Fruit fly (Drosophila melanogaster) whole organism, embryonic: ENCODE measurements around the gene Acp62F.
A peak's percentile ranks its signal among the peaks of the same experiment; 100 is the strongest.

Source experiments
- ATbp ChIP-seq: fragments of 200-800 bp; sonication (Bioruptor generic); optimal IDR thresholded peaks from 2 replicates; lab custom pipeline; 2017; ENCODE audit warnings: missing biosample characterization, mild to moderate bottlenecking, missing genetic modification characterization, missing genetic modification reagents
- Ada2b ChIP-seq: fragments of 200-800 bp; sonication (Bioruptor generic); IDR thresholded peaks from 2 replicates; pipeline ENCODE4 v1.3.6; 2022; ENCODE audit warnings: missing biosample characterization, missing genetic modification characterization
- Aef1 ChIP-seq: fragments of 200-800 bp; sonication (Bioruptor generic); IDR thresholded peaks from 3 replicates; pipeline ENCODE4 v1.3.6; 2022; ENCODE audit warnings: missing biosample characterization, missing genetic modification characterization
- Antp ChIP-seq: fragments of 200-800 bp; sonication (Bioruptor generic); optimal IDR thresholded peaks from 3 replicates; lab custom pipeline; 2016; ENCODE audit warnings: missing biosample characterization, missing genetic modification characterization
- Blimp-1 ChIP-seq: fragments of 200-800 bp; sonication (Bioruptor generic); optimal IDR thresholded peaks from 3 replicates; lab custom pipeline; 2018; ENCODE audit warnings: missing biosample characterization, missing genetic modification characterization, mild to moderate bottlenecking, moderate library complexity, missing genetic modification reagents
- CG10462 ChIP-seq: fragments of 200-800 bp; sonication (Bioruptor generic); optimal IDR thresholded peaks from 2 replicates; lab custom pipeline; 2016; ENCODE audit warnings: missing biosample characterization, missing genetic modification characterization
- CG11504 ChIP-seq: fragments of 200-800 bp; sonication (Bioruptor generic); optimal IDR thresholded peaks from 3 replicates; lab custom pipeline; 2019; ENCODE audit warnings: missing biosample characterization, mild to moderate bottlenecking, missing genetic modification characterization, moderate library complexity
- CG12391 ChIP-seq: fragments of 200-800 bp; sonication (Bioruptor generic); optimal IDR thresholded peaks from 3 replicates; lab custom pipeline; 2018; ENCODE audit warnings: missing biosample characterization, mild to moderate bottlenecking, missing genetic modification characterization, moderate library complexity
- CG14441 ChIP-seq: fragments of 200-800 bp; sonication (Bioruptor generic); IDR thresholded peaks from 2 replicates; pipeline ENCODE4 v1.3.6; 2022; ENCODE audit warnings: missing biosample characterization, missing genetic modification characterization
- CG14710 ChIP-seq: fragments of 200-800 bp; sonication (Bioruptor generic); optimal IDR thresholded peaks from 3 replicates; lab custom pipeline; 2019; ENCODE audit warnings: missing biosample characterization, mild to moderate bottlenecking, missing genetic modification characterization, moderate library complexity
- CG16815 ChIP-seq: fragments of 200-800 bp; sonication (Bioruptor generic); optimal IDR thresholded peaks from 3 replicates; lab custom pipeline; 2017; ENCODE audit warnings: missing biosample characterization, mild to moderate bottlenecking, missing genetic modification characterization
- CG17359 ChIP-seq: fragments of 200-800 bp; sonication (Bioruptor generic); optimal IDR thresholded peaks from 3 replicates; lab custom pipeline; 2018; ENCODE audit warnings: missing biosample characterization, mild to moderate bottlenecking, missing genetic modification characterization, moderate library complexity
- CG18476 ChIP-seq: fragments of 200-800 bp; sonication (Bioruptor generic); optimal IDR thresholded peaks from 2 replicates; lab custom pipeline; 2016; ENCODE audit warnings: missing biosample characterization, mild to moderate bottlenecking, missing genetic modification characterization
- CG2678 ChIP-seq: fragments of 200-800 bp; sonication (Bioruptor generic); optimal IDR thresholded peaks from 3 replicates; lab custom pipeline; 2019; ENCODE audit warnings: missing biosample characterization, mild to moderate bottlenecking, missing genetic modification characterization, moderate library complexity
- CG30403 ChIP-seq: fragments of 200-800 bp; sonication (Bioruptor generic); optimal IDR thresholded peaks from 3 replicates; lab custom pipeline; 2016; ENCODE audit warnings: missing biosample characterization, missing genetic modification characterization
- CG31441 ChIP-seq: fragments of 200-800 bp; sonication (Bioruptor generic); IDR thresholded peaks from 2 replicates; pipeline ENCODE4 v1.3.6; 2022; ENCODE audit warnings: missing biosample characterization, missing genetic modification characterization
- CG32772 ChIP-seq: fragments of 200-800 bp; sonication (Bioruptor generic); IDR thresholded peaks from 2 replicates; pipeline ENCODE4 v1.3.6; 2022; ENCODE audit warnings: missing biosample characterization, missing genetic modification characterization
- CG6254 ChIP-seq: fragments of 200-800 bp; sonication (Bioruptor generic); optimal IDR thresholded peaks from 3 replicates; lab custom pipeline; 2017; ENCODE audit warnings: mild to moderate bottlenecking, missing biosample characterization, missing genetic modification reagents, missing genetic modification characterization
- CG7839 ChIP-seq: fragments of 200-800 bp; sonication (Bioruptor generic); optimal IDR thresholded peaks from 3 replicates; lab custom pipeline; 2018; ENCODE audit warnings: missing biosample characterization, mild to moderate bottlenecking, missing genetic modification characterization, moderate library complexity
- CG9609 ChIP-seq: fragments of 200-800 bp; sonication (Bioruptor generic); optimal IDR thresholded peaks from 3 replicates; lab custom pipeline; 2016; ENCODE audit warnings: missing biosample characterization, missing genetic modification characterization
- Drgx ChIP-seq: fragments of 200-800 bp; sonication (Bioruptor generic); IDR thresholded peaks from 2 replicates; pipeline ENCODE4 v1.3.6; 2022; ENCODE audit warnings: missing biosample characterization, missing genetic modification characterization
- Ets65A ChIP-seq: fragments of 200-800 bp; sonication (Bioruptor generic); peaks from one replicate; lab custom pipeline; 2016; ENCODE audit warnings: missing biosample characterization, missing genetic modification characterization
- HLH4C ChIP-seq: fragments of 200-800 bp; sonication (Bioruptor generic); IDR thresholded peaks from 3 replicates; pipeline ENCODE4 v1.3.6; 2022; ENCODE audit warnings: missing biosample characterization, missing genetic modification characterization; ENCODE audit not compliant: partially characterized antibody
- Kr ChIP-seq: fragments of 200-800 bp; sonication (Bioruptor generic); optimal IDR thresholded peaks from 2 replicates; lab custom pipeline; 2017; ENCODE audit warnings: missing biosample characterization, mild to moderate bottlenecking, missing genetic modification characterization
- Lhr ChIP-seq: fragments of 200-800 bp; sonication (Bioruptor generic); optimal IDR thresholded peaks from 3 replicates; lab custom pipeline; 2017; ENCODE audit warnings: mild to moderate bottlenecking, missing biosample characterization, missing genetic modification reagents, missing genetic modification characterization
- Mad ChIP-seq: fragments of 200-800 bp; sonication (Bioruptor generic); optimal IDR thresholded peaks from 2 replicates; lab custom pipeline; 2016; ENCODE audit warnings: missing biosample characterization, missing genetic modification characterization
- NFAT ChIP-seq: fragments of 200-800 bp; sonication (Bioruptor generic); IDR thresholded peaks from 2 replicates; pipeline ENCODE4 v1.3.6; 2022; ENCODE audit warnings: missing biosample characterization, missing genetic modification characterization
- NfI ChIP-seq: fragments of 200-800 bp; sonication (Bioruptor generic); optimal IDR thresholded peaks from 3 replicates; lab custom pipeline; 2018; ENCODE audit warnings: missing biosample characterization, mild to moderate bottlenecking, missing genetic modification characterization, moderate library complexity
- Oli ChIP-seq: fragments of 200-800 bp; sonication (Bioruptor generic); optimal IDR thresholded peaks from 2 replicates; lab custom pipeline; 2018; ENCODE audit warnings: missing biosample characterization, mild to moderate bottlenecking, missing genetic modification characterization, moderate library complexity
- Sox102F ChIP-seq: fragments of 200-800 bp; sonication (Bioruptor generic); optimal IDR thresholded peaks from 2 replicates; lab custom pipeline; 2018; ENCODE audit warnings: missing biosample characterization, mild to moderate bottlenecking, missing genetic modification characterization, moderate library complexity
- ap ChIP-seq: fragments of 200-800 bp; sonication (Bioruptor generic); IDR thresholded peaks from 2 replicates; pipeline ENCODE4 v1.3.6; 2022; ENCODE audit warnings: missing biosample characterization, missing genetic modification characterization
- az2 ChIP-seq: fragments of 200-800 bp; sonication (Bioruptor generic); optimal IDR thresholded peaks from 3 replicates; lab custom pipeline; 2016; ENCODE audit warnings: missing biosample characterization, missing genetic modification characterization
- dmrt99B ChIP-seq: fragments of 200-800 bp; sonication (Bioruptor generic); optimal IDR thresholded peaks from 2 replicates; lab custom pipeline; 2018; ENCODE audit warnings: missing biosample characterization, mild to moderate bottlenecking, missing genetic modification characterization, moderate library complexity
- dysf ChIP-seq: fragments of 200-800 bp; sonication (Bioruptor generic); IDR thresholded peaks from 3 replicates; pipeline ENCODE4 v1.3.6; 2022; ENCODE audit warnings: missing biosample characterization, missing genetic modification characterization
- hkb ChIP-seq, 2 experiments: fragments of 200-800 bp in 1 of 2; fragments of >200 bp in 1 of 2; sonication (Bioruptor generic) in 1 of 2; IDR thresholded peaks in 1 of 2; optimal IDR thresholded peaks in 1 of 2; 2 replicates each; pipeline versions ENCODE4 v1.3.6 to Lab custom; 2017 to 2022; ENCODE audit warnings: missing biosample characterization in 1 of 2, missing genetic modification characterization in 1 of 2
- mld ChIP-seq: fragments of 200-800 bp; sonication (Bioruptor generic); IDR thresholded peaks from 3 replicates; pipeline ENCODE4 v1.3.6; 2022; ENCODE audit warnings: missing biosample characterization, missing genetic modification characterization; ENCODE audit not compliant: partially characterized antibody
- pnt ChIP-seq: fragments of 200-800 bp; sonication (Bioruptor generic); optimal IDR thresholded peaks from 3 replicates; lab custom pipeline; 2016; ENCODE audit warnings: missing biosample characterization, missing genetic modification characterization
- prd ChIP-seq, 3 experiments: fragments of >200 bp in 2 of 3; fragments of 200-800 bp in 1 of 3; sonication (Bioruptor generic) in 1 of 3; optimal IDR thresholded peaks in 2 of 3; IDR thresholded peaks in 1 of 3; 2 replicates in 2 of 3; 3 replicates in 1 of 3; pipeline versions ENCODE4 v1.3.6 to Lab custom; 2017 to 2022; ENCODE audit warnings: missing biosample characterization in 1 of 3, missing genetic modification characterization in 1 of 3
- row ChIP-seq: fragments of 200-800 bp; sonication (Bioruptor generic); IDR thresholded peaks from 3 replicates; pipeline ENCODE4 v1.3.6; 2022; ENCODE audit warnings: missing biosample characterization, missing genetic modification characterization
- seq ChIP-seq: fragments of 200-800 bp; sonication (Bioruptor generic); IDR thresholded peaks from 2 replicates; pipeline ENCODE4 v1.3.6; 2022; ENCODE audit warnings: missing biosample characterization, missing genetic modification characterization
- shn ChIP-seq: fragments of 200-800 bp; sonication (Bioruptor generic); optimal IDR thresholded peaks from 3 replicates; lab custom pipeline; 2016; ENCODE audit warnings: missing biosample characterization, missing genetic modification characterization
- sisA ChIP-seq: fragments of 200-800 bp; sonication (Bioruptor generic); IDR thresholded peaks from 2 replicates; pipeline ENCODE4 v1.3.6; 2022; ENCODE audit warnings: missing biosample characterization, missing genetic modification characterization
- so ChIP-seq: fragments of 200-800 bp; sonication (Bioruptor generic); IDR thresholded peaks from 3 replicates; pipeline ENCODE4 v1.3.6; 2022; ENCODE audit warnings: missing biosample characterization, missing genetic modification characterization
- sob ChIP-seq: fragments of 200-800 bp; sonication (Bioruptor generic); IDR thresholded peaks from 2 replicates; pipeline ENCODE4 v1.3.6; 2022; ENCODE audit warnings: missing biosample characterization, missing genetic modification characterization
- sr ChIP-seq: fragments of 200-800 bp; sonication (Bioruptor generic); IDR thresholded peaks from 3 replicates; pipeline ENCODE4 v1.3.6; 2022; ENCODE audit warnings: missing biosample characterization, missing genetic modification characterization
- tgo ChIP-seq: fragments of 200-800 bp; sonication (Bioruptor generic); IDR thresholded peaks from 3 replicates; pipeline ENCODE4 v1.3.6; 2022; ENCODE audit warnings: missing biosample characterization, missing genetic modification characterization
- unpg ChIP-seq: fragments of 200-800 bp; sonication (Bioruptor generic); optimal IDR thresholded peaks from 3 replicates; lab custom pipeline; 2018; ENCODE audit warnings: missing biosample characterization, mild to moderate bottlenecking, missing genetic modification characterization, moderate library complexity
- yki ChIP-seq: fragments of >200 bp; optimal IDR thresholded peaks from 3 replicates; lab custom pipeline; 2018

Acp62F gene

dm6 chr3L:2765013-2765738 is 25.6 kb downstream of the Acp62F start (continued):
- 0 out of 2 replicates have a peak, but pooled peaks have one; percentile 22 for TF ChIP-seq Drgx (GFP tag; lab: Robert Waterston, UW)
- TF ChIP-seq Oli (tag; lab: Kevin White, UChicago) = no peak
- TF ChIP-seq row (GFP tag; lab: Robert Waterston, UW) = peak; percentile 69
- no peak for TF ChIP-seq Lhr (GFP tag; lab: Kevin White, UChicago)
- peak; percentile 30 for TF ChIP-seq CG11504
- peak; percentile 30 for TF ChIP-seq dmrt99B (tag; lab: Kevin White, UChicago)
- peak; percentile 4 for TF ChIP-seq ATbp (GFP tag; lab: Kevin White, UChicago)
- peak; percentile 24 for TF ChIP-seq CG7839
- TF ChIP-seq mld (GFP tag; lab: Robert Waterston, UW) = no peak
- TF ChIP-seq sisA (GFP tag; lab: Robert Waterston, UW) = 0 out of 2 replicates have a peak, but pooled peaks have one; percentile 20
- TF ChIP-seq pnt (GFP tag; lab: Kevin White, UChicago) = peak; percentile 6
- no peak for TF ChIP-seq Mad (GFP tag; lab: Kevin White, UChicago)
- TF ChIP-seq tgo (GFP tag; lab: Robert Waterston, UW) = peak; percentile 33; the same call in 2 of the 3 replicates
- peak; percentile 38 for TF ChIP-seq Sox102F (GFP tag; lab: Kevin White, UChicago)
- peak; percentile 12 for TF ChIP-seq unpg (GFP tag; lab: Kevin White, UChicago)
- TF ChIP-seq CG9609 (GFP tag; lab: Kevin White, UChicago) = no peak
- peak; percentile 20 for TF ChIP-seq Antp
- no peak for TF ChIP-seq CG16815 (GFP tag; lab: Kevin White, UChicago)
- TF ChIP-seq shn (GFP tag; lab: Kevin White, UChicago) = peak; percentile 13
- peak; percentile 19 for TF ChIP-seq CG18476 (GFP tag; lab: Kevin White, UChicago)
- TF ChIP-seq CG6254 = no peak
- peak; percentile 46; the same call in 1 of the 2 replicates for TF ChIP-seq sob (GFP tag; lab: Robert Waterston, UW)
- 0 out of 3 replicates have a peak, but pooled peaks have one; percentile 5 for TF ChIP-seq sr
- TF ChIP-seq CG17359 (tag; lab: Kevin White, UChicago) = peak; percentile 13
- no peak for TF ChIP-seq CG30403 (GFP tag; lab: Kevin White, UChicago)
- peak; percentile 4 for TF ChIP-seq CG2678 (tag; lab: Kevin White, UChicago)
- TF ChIP-seq ap (GFP tag; lab: Robert Waterston, UW) = no peak
- peak; percentile 26; the same call in 1 of the 3 replicates for TF ChIP-seq Aef1 (GFP tag; lab: Robert Waterston, UW)
- peak; percentile 22 for TF ChIP-seq az2 (GFP tag; lab: Kevin White, UChicago)
- TF ChIP-seq so = no peak
- TF ChIP-seq Kr (GFP tag; lab: Kevin White, UChicago) = no peak
- TF ChIP-seq hkb (optimal IDR thresholded peaks at IDR 0.05; lab: Kevin White, UChicago) = no peak
- TF ChIP-seq hkb (GFP tag; IDR thresholded peaks at IDR 0.05; lab: Robert Waterston, UW) = 0 out of 2 replicates have a peak, but pooled peaks have one; percentile 22
- TF ChIP-seq prd (optimal IDR thresholded peaks at IDR 0.05; lab: Kevin White, UChicago) = no peak
- peak; percentile 47; the same call in 2 of the 3 replicates for TF ChIP-seq prd (GFP tag; IDR thresholded peaks at IDR 0.05; lab: Robert Waterston, UW)
- no peak for TF ChIP-seq seq (GFP tag; lab: Robert Waterston, UW)
- TF ChIP-seq CG12391 (tag; lab: Kevin White, UChicago) = peak; percentile 26
- TF ChIP-seq NfI = peak; percentile 28
- TF ChIP-seq Blimp-1 (GFP tag; lab: Kevin White, UChicago) = peak; percentile 16
- no peak for TF ChIP-seq CG14710
- peak; percentile 38; the same call in 1 of the 2 replicates for TF ChIP-seq NFAT (GFP tag; lab: Robert Waterston, UW)
- peak; percentile 32; the same call in 1 of the 2 replicates for TF ChIP-seq CG31441
- no peak for TF ChIP-seq CG10462 (GFP tag; lab: Kevin White, UChicago)
- peak; percentile 94 for TF ChIP-seq Ets65A (GFP tag; lab: Kevin White, UChicago)
- peak; percentile 18; the same call in 1 of the 2 replicates for TF ChIP-seq CG32772 (GFP tag; lab: Robert Waterston, UW)
- no peak for TF ChIP-seq dysf
- peak; percentile 31; the same call in 1 of the 2 replicates for TF ChIP-seq CG14441 (GFP tag; lab: Robert Waterston, UW)
- TF ChIP-seq yki (lab: Kevin White, UChicago) = no peak
- TF ChIP-seq Ada2b = peak; percentile 37; the same call in 1 of the 2 replicates
- no peak for TF ChIP-seq HLH4C (GFP tag; lab: Robert Waterston, UW)
